Fruit fly (Drosophila melanogaster) whole organism, embryonic: ENCODE results near the gene Cp36.

Source experiments
- Atf3 ChIP-seq: fragments of 200-800 bp; sonication (Bioruptor generic); optimal IDR thresholded peaks from 3 replicates; lab custom pipeline; 2016; ENCODE audit warnings: missing biosample characterization, missing genetic modification characterization
- BEAF-32 ChIP-seq: fragments of 200-800 bp; sonication (Bioruptor generic); optimal IDR thresholded peaks from 3 replicates; lab custom pipeline; 2017; ENCODE audit warnings: missing biosample characterization, missing genetic modification characterization, mild to moderate bottlenecking, moderate library complexity, missing genetic modification reagents
- CG11085 ChIP-seq: fragments of 200-800 bp; sonication (Bioruptor generic); IDR thresholded peaks from 2 replicates; pipeline ENCODE4 v1.3.6; 2022; ENCODE audit warnings: missing biosample characterization, missing genetic modification characterization
- CG12942 ChIP-seq: fragments of 200-800 bp; sonication (Bioruptor generic); optimal IDR thresholded peaks from 3 replicates; lab custom pipeline; 2016; ENCODE audit warnings: missing biosample characterization, missing genetic modification characterization
- CG13424 ChIP-seq: fragments of 200-800 bp; sonication (Bioruptor generic); optimal IDR thresholded peaks from 2 replicates; lab custom pipeline; 2019; ENCODE audit warnings: missing biosample characterization, mild to moderate bottlenecking, missing genetic modification characterization, moderate library complexity
- CG15073 ChIP-seq: fragments of 200-800 bp; sonication (Bioruptor generic); optimal IDR thresholded peaks from 2 replicates; lab custom pipeline; 2016; ENCODE audit warnings: missing biosample characterization, missing genetic modification characterization
- CG1529 ChIP-seq: fragments of 200-800 bp; sonication (Bioruptor generic); optimal IDR thresholded peaks from 3 replicates; lab custom pipeline; 2018; ENCODE audit warnings: missing biosample characterization, missing genetic modification characterization
- CG16813 ChIP-seq: fragments of 200-800 bp; sonication (Bioruptor generic); IDR thresholded peaks from 3 replicates; pipeline ENCODE4 v1.3.6; 2022; ENCODE audit warnings: missing biosample characterization, missing genetic modification characterization; ENCODE audit not compliant: partially characterized antibody
- CG18262 ChIP-seq: fragments of 200-800 bp; optimal IDR thresholded peaks from 3 replicates; lab custom pipeline; 2019; ENCODE audit warnings: missing biosample characterization, mild to moderate bottlenecking, missing genetic modification characterization, moderate library complexity
- CG18619 ChIP-seq: fragments of 200-800 bp; sonication (Bioruptor generic); optimal IDR thresholded peaks from 3 replicates; lab custom pipeline; 2017; ENCODE audit warnings: missing biosample characterization, mild to moderate bottlenecking, missing genetic modification characterization
- CG31441 ChIP-seq: fragments of 200-800 bp; sonication (Bioruptor generic); IDR thresholded peaks from 2 replicates; pipeline ENCODE4 v1.3.6; 2022; ENCODE audit warnings: missing biosample characterization, missing genetic modification characterization
- CG33557 ChIP-seq: fragments of 200-800 bp; sonication (Bioruptor generic); optimal IDR thresholded peaks from 2 replicates; lab custom pipeline; 2019; ENCODE audit warnings: missing biosample characterization, mild to moderate bottlenecking, missing genetic modification characterization, moderate library complexity
- CG5953 ChIP-seq: fragments of 200-800 bp; sonication (Bioruptor generic); IDR thresholded peaks from 2 replicates; pipeline ENCODE4 v1.3.6; 2022; ENCODE audit warnings: missing biosample characterization, missing genetic modification characterization
- CG6683 ChIP-seq: fragments of 200-800 bp; sonication (Bioruptor generic); optimal IDR thresholded peaks from 2 replicates; lab custom pipeline; 2017; ENCODE audit warnings: missing biosample characterization, mild to moderate bottlenecking, missing genetic modification characterization, missing genetic modification reagents
- CG6854 ChIP-seq: fragments of 200-800 bp; sonication (Bioruptor generic); optimal IDR thresholded peaks from 3 replicates; lab custom pipeline; 2017; ENCODE audit warnings: missing biosample characterization, mild to moderate bottlenecking, missing genetic modification characterization
- CG9215 ChIP-seq: fragments of 200-800 bp; sonication (Bioruptor generic); IDR thresholded peaks from 2 replicates; pipeline ENCODE4 v1.3.6; 2022; ENCODE audit warnings: missing biosample characterization, missing genetic modification characterization
- Chrac-16 ChIP-seq: fragments of 200-800 bp; sonication (Bioruptor generic); optimal IDR thresholded peaks from 3 replicates; lab custom pipeline; 2016; ENCODE audit warnings: missing biosample characterization, missing genetic modification characterization
- Elba2 ChIP-seq: fragments of 200-800 bp; sonication (Bioruptor generic); optimal IDR thresholded peaks from 3 replicates; lab custom pipeline; 2016; ENCODE audit warnings: missing biosample characterization, missing genetic modification characterization
- HLH4C ChIP-seq: fragments of 200-800 bp; sonication (Bioruptor generic); IDR thresholded peaks from 3 replicates; pipeline ENCODE4 v1.3.6; 2022; ENCODE audit warnings: missing biosample characterization, missing genetic modification characterization; ENCODE audit not compliant: partially characterized antibody
- Neu2 ChIP-seq: fragments of 200-800 bp; sonication (Bioruptor generic); optimal IDR thresholded peaks from 3 replicates; lab custom pipeline; 2016; ENCODE audit warnings: missing biosample characterization, missing genetic modification characterization, borderline replicate concordance
- Oaz ChIP-seq: fragments of 200-800 bp; sonication (Bioruptor generic); IDR thresholded peaks from 2 replicates; pipeline ENCODE4 v1.3.6; 2022; ENCODE audit warnings: missing biosample characterization, missing genetic modification characterization
- Poxn ChIP-seq: fragments of 200-800 bp; sonication (Bioruptor generic); IDR thresholded peaks from 2 replicates; pipeline ENCODE4 v1.3.6; 2022; ENCODE audit warnings: missing biosample characterization, missing genetic modification characterization
- Scr ChIP-seq: fragments of 200-800 bp; sonication (Bioruptor generic); IDR thresholded peaks from 2 replicates; pipeline ENCODE4 v1.3.6; 2022; ENCODE audit warnings: missing biosample characterization, missing genetic modification characterization; ENCODE audit not compliant: partially characterized antibody
- Spps ChIP-seq: fragments of 200-800 bp; sonication (Bioruptor generic); optimal IDR thresholded peaks from 2 replicates; lab custom pipeline; 2018; ENCODE audit warnings: missing biosample characterization, mild to moderate bottlenecking, missing genetic modification characterization
- Usf ChIP-seq: fragments of 200-800 bp; sonication (Bioruptor generic); optimal IDR thresholded peaks from 2 replicates; lab custom pipeline; 2017; ENCODE audit warnings: missing genotype, missing biosample characterization, missing genetic modification characterization
- br ChIP-seq: fragments of >200 bp; optimal IDR thresholded peaks from 2 replicates; lab custom pipeline; 2017
- cato ChIP-seq: fragments of 200-800 bp; sonication (Bioruptor generic); optimal IDR thresholded peaks from 2 replicates; lab custom pipeline; 2016; ENCODE audit warnings: missing biosample characterization, missing genetic modification characterization, borderline replicate concordance
- chinmo ChIP-seq: fragments of 200-800 bp; sonication (Bioruptor generic); IDR thresholded peaks from 4 replicates; pipeline ENCODE4 v1.3.6; 2022; ENCODE audit warnings: missing biosample characterization, missing genetic modification characterization; ENCODE audit not compliant: partially characterized antibody
- chm ChIP-seq: fragments of 200-800 bp; sonication (Bioruptor generic); IDR thresholded peaks from 2 replicates; pipeline ENCODE4 v1.3.6; 2022; ENCODE audit warnings: missing biosample characterization, missing genetic modification characterization
- dati ChIP-seq: fragments of 200-800 bp; sonication (Bioruptor generic); IDR thresholded peaks from 2 replicates; pipeline ENCODE4 v1.3.6; 2022; ENCODE audit warnings: missing biosample characterization, missing genetic modification characterization
- emc ChIP-seq: fragments of 200-800 bp; sonication (Bioruptor generic); optimal IDR thresholded peaks from 2 replicates; lab custom pipeline; 2016; ENCODE audit warnings: missing biosample characterization, missing genetic modification characterization
- ems ChIP-seq: fragments of 200-800 bp; sonication (Bioruptor generic); optimal IDR thresholded peaks from 3 replicates; lab custom pipeline; 2016; ENCODE audit warnings: missing biosample characterization, missing genetic modification characterization
- eve ChIP-seq, 2 experiments: fragments of >200 bp; optimal IDR thresholded peaks; 2 replicates each; lab custom pipeline; 2017; ENCODE audit warnings: missing biosample characterization in 2 of 2, missing genetic modification characterization in 2 of 2
- gsb ChIP-seq: fragments of 200-800 bp; sonication (Bioruptor generic); IDR thresholded peaks from 2 replicates; pipeline ENCODE4 v1.3.6; 2022; ENCODE audit warnings: missing biosample characterization, missing genetic modification characterization
- her ChIP-seq: fragments of 200-800 bp; sonication (Bioruptor generic); optimal IDR thresholded peaks from 2 replicates; lab custom pipeline; 2016; ENCODE audit warnings: missing biosample characterization, missing genetic modification characterization
- hkb ChIP-seq, 2 experiments: fragments of 200-800 bp in 1 of 2; fragments of >200 bp in 1 of 2; sonication (Bioruptor generic) in 1 of 2; IDR thresholded peaks in 1 of 2; optimal IDR thresholded peaks in 1 of 2; 2 replicates each; pipeline versions ENCODE4 v1.3.6 to Lab custom; 2017 to 2022; ENCODE audit warnings: missing biosample characterization in 1 of 2, missing genetic modification characterization in 1 of 2
- ken ChIP-seq: fragments of 200-800 bp; sonication (Bioruptor generic); IDR thresholded peaks from 3 replicates; pipeline ENCODE4 v1.3.6; 2022; ENCODE audit warnings: missing biosample characterization, missing genetic modification characterization
- nau ChIP-seq: fragments of 200-800 bp; sonication (Bioruptor generic); optimal IDR thresholded peaks from 3 replicates; lab custom pipeline; 2017; ENCODE audit warnings: missing biosample characterization, mild to moderate bottlenecking, missing genetic modification characterization, missing genetic modification reagents
- oc ChIP-seq: fragments of 200-800 bp; sonication (Bioruptor generic); optimal IDR thresholded peaks from 2 replicates; lab custom pipeline; 2018; ENCODE audit warnings: missing biosample characterization, mild to moderate bottlenecking, missing genetic modification characterization, moderate library complexity
- otp ChIP-seq: fragments of 200-800 bp; sonication (Bioruptor generic); IDR thresholded peaks from 3 replicates; pipeline ENCODE4, ENCODE4 v1.3.6; 2022; ENCODE audit warnings: missing biosample characterization, missing genetic modification characterization
- pfk ChIP-seq: fragments of 200-800 bp; sonication (Bioruptor generic); optimal IDR thresholded peaks from 2 replicates; lab custom pipeline; 2018; ENCODE audit warnings: missing biosample characterization, mild to moderate bottlenecking, missing genetic modification characterization, moderate library complexity
- pnt ChIP-seq: fragments of 200-800 bp; sonication (Bioruptor generic); optimal IDR thresholded peaks from 3 replicates; lab custom pipeline; 2016; ENCODE audit warnings: missing biosample characterization, missing genetic modification characterization
- salm ChIP-seq: fragments of 200-800 bp; sonication (Bioruptor generic); optimal IDR thresholded peaks from 2 replicates; lab custom pipeline; 2018; ENCODE audit warnings: missing biosample characterization, mild to moderate bottlenecking, missing genetic modification characterization
- slp2 ChIP-seq: fragments of 200-800 bp; sonication (Bioruptor generic); optimal IDR thresholded peaks from 2 replicates; lab custom pipeline; 2016; ENCODE audit warnings: missing biosample characterization, missing genetic modification characterization
- so ChIP-seq: fragments of 200-800 bp; sonication (Bioruptor generic); IDR thresholded peaks from 3 replicates; pipeline ENCODE4 v1.3.6; 2022; ENCODE audit warnings: missing biosample characterization, missing genetic modification characterization
- sug ChIP-seq: fragments of 200-800 bp; optimal IDR thresholded peaks from 2 replicates; lab custom pipeline; 2019; ENCODE audit warnings: missing biosample characterization, mild to moderate bottlenecking, missing genetic modification characterization, moderate library complexity
- tap ChIP-seq: fragments of 200-800 bp; optimal IDR thresholded peaks from 3 replicates; lab custom pipeline; 2019; ENCODE audit warnings: missing biosample characterization, mild to moderate bottlenecking, missing genetic modification characterization, moderate library complexity
- trh ChIP-seq: fragments of 200-800 bp; sonication (Bioruptor generic); optimal IDR thresholded peaks from 2 replicates; lab custom pipeline; 2016; ENCODE audit warnings: missing biosample characterization, missing genetic modification characterization
- vnd ChIP-seq: fragments of 200-800 bp; sonication (Bioruptor generic); IDR thresholded peaks from 3 replicates; pipeline ENCODE4 v1.3.6; 2022; ENCODE audit warnings: missing biosample characterization, missing genetic modification characterization; ENCODE audit not compliant: partially characterized antibody
- zen2 ChIP-seq: fragments of 200-800 bp; sonication (Bioruptor generic); IDR thresholded peaks from 3 replicates; pipeline ENCODE4 v1.3.6; 2022; ENCODE audit warnings: missing biosample characterization, missing genetic modification characterization; ENCODE audit not compliant: partially characterized antibody

Cp36 gene

DNA sequence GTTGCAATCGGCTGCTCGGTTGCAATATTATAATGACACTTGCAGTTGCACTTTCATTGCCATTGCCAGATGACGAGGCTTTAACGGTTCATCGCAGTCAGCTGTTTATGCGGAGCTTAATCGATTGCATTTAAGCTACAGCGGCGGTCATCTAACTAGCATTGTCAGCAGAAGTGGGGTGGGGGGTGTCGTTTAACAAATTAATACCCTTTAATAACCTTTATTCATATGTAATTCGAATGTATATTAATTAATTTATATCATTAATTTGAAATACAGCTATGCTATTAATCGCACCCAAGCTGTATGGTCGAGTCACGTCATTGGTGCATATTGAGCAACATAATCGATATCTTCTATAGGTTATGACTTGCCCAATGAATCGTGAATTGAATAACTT is 13.7 kb downstream of the Cp36 start (continued):
- TF ChIP-seq Elba2 (GFP tag; lab: Kevin White, UChicago) (no peak), Oaz (GFP tag; lab: Robert Waterston, UW) (peak; percentile 72), vnd (no peak), her (GFP tag; lab: Kevin White, UChicago) (no peak), trh (GFP tag; lab: Kevin White, UChicago) (peak; percentile 48), CG6854 (GFP tag; lab: Kevin White, UChicago) (no peak), ems (peak; percentile 39), CG31441 (peak; percentile 81), CG13424 (peak; percentile 83), hkb (optimal IDR thresholded peaks at IDR 0.05; lab: Kevin White, UChicago) (no peak), hkb (GFP tag; IDR thresholded peaks at IDR 0.05; lab: Robert Waterston, UW) (peak; percentile 93), BEAF-32 (GFP tag; lab: Kevin White, UChicago) (no peak), chm (GFP tag; lab: Robert Waterston, UW) (peak; percentile 80; the same call in 1 of the 2 replicates), salm (tag; lab: Kevin White, UChicago) (peak; percentile 82), CG18262 (tag; lab: Kevin White, UChicago) (peak; percentile 76), pnt (GFP tag; lab: Kevin White, UChicago) (no peak), cato (GFP tag; lab: Kevin White, UChicago) (peak; percentile 39), nau (GFP tag; lab: Kevin White, UChicago) (peak; percentile 55), eve (GFP tag; optimal IDR thresholded peaks at IDR 0.05; lab: Kevin White, UChicago) (peak in 1 of 2 experiments; percentile 79), pfk (no peak), CG33557 (GFP tag; lab: Kevin White, UChicago) (no peak), oc (tag; lab: Kevin White, UChicago) (peak; percentile 84), CG18619 (GFP tag; lab: Kevin White, UChicago) (peak; percentile 57), so (GFP tag; lab: Robert Waterston, UW) (peak; percentile 84; the same call in 2 of the 3 replicates), CG15073 (no peak), CG1529 (GFP tag; lab: Kevin White, UChicago) (peak; percentile 46), CG11085 (GFP tag; lab: Robert Waterston, UW) (0 out of 2 replicates have a peak, but pooled peaks have one; percentile 46), emc (GFP tag; lab: Kevin White, UChicago) (no peak), tap (tag; lab: Kevin White, UChicago) (peak; percentile 86), Spps (tag; lab: Kevin White, UChicago) (peak; percentile 33), CG12942 (GFP tag; lab: Kevin White, UChicago) (peak; percentile 20), CG9215 (GFP tag; lab: Robert Waterston, UW) (peak; percentile 23; the same call in 1 of the 2 replicates), Scr (GFP tag; lab: Robert Waterston, UW) (no peak), Poxn (GFP tag; lab: Robert Waterston, UW) (no peak), Usf (GFP tag; lab: Kevin White, UChicago) (no peak), slp2 (no peak), sug (tag; lab: Kevin White, UChicago) (peak; percentile 0), ken (GFP tag; lab: Robert Waterston, UW) (peak; percentile 85; the same call in 2 of the 3 replicates), Chrac-16 (GFP tag; lab: Kevin White, UChicago) (peak; percentile 39), CG16813 (GFP tag; lab: Robert Waterston, UW) (no peak), Neu2 (no peak), br (no peak), otp (GFP tag; lab: Robert Waterston, UW) (peak; percentile 87), gsb (GFP tag; lab: Robert Waterston, UW) (no peak; the same call in 1 of the 2 replicates), CG6683 (GFP tag; lab: Kevin White, UChicago) (no peak), zen2 (no peak), chinmo (GFP tag; lab: Robert Waterston, UW) (no peak), HLH4C (GFP tag; lab: Robert Waterston, UW) (no peak), Atf3 (no peak), CG5953 (GFP tag; lab: Robert Waterston, UW) (peak; percentile 87), dati (GFP tag; lab: Robert Waterston, UW) (peak; percentile 9; the same call in 1 of the 2 replicates)
